Worm (Caenorhabditis elegans) whole organism, L4 larva: ENCODE data around the gene fbxo-11.2.
"Not testable (repeated sequence)": the region's sequence is repeated elsewhere in the genome, so short reads cannot be mapped to it uniquely, and the experiment has no call there.

ENCODE experiments used
- R02D3.7 ChIP-seq: fragments of 150-350 bp; sonication (generic microtip); optimal IDR thresholded peaks from 3 replicates; lab custom pipeline; 2014; ENCODE audit warnings: missing biosample characterization, missing genetic modification characterization
- dve-1 ChIP-seq: sonication (generic microtip); optimal IDR thresholded peaks from 2 replicates; lab custom pipeline; 2017; ENCODE audit warnings: antibody characterized with exemption, mild to moderate bottlenecking, missing genetic modification characterization, missing compliant biosample characterization; ENCODE audit not compliant: insufficient read depth
- mes-2 ChIP-seq: sonication (generic microtip); optimal IDR thresholded peaks from 2 replicates; lab custom pipeline; 2016; ENCODE audit warnings: missing genotype, mild to moderate bottlenecking, missing genetic modification characterization, missing compliant biosample characterization; ENCODE audit not compliant: poor library complexity, severe bottlenecking

DNA sequence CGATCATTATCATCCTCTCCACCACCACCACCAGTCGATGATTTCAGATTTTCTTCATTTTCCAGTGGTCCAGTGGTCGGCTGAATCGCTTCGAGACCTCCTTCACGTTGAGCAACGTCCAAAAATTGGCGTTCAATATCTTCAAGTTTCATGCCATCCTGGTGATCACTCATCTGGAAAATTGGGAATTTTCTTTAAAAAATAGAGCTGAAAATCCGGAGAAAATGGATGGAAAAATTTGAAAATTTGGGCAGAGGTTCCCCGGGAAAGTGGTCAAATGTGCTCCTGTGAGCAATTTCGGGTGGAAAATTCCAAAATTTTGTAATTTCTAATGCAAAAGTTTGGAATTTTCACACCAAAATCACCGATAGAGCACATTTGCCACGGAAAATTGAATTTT lies 23.3 kb upstream of the fbxo-11.2 start, which contains the start of gene uaf-1:
- not testable (repeated sequence) for TF ChIP-seq R02D3.7; dve-1 (tag; lab: Kevin White, UChicago); mes-2 (tag; lab: Kevin White, UChicago)
